Fruit fly (Drosophila melanogaster) whole organism, pupa: ENCODE measurements around the gene Ogdh.

Experiments used
- CG10348 ChIP-seq: fragments of 200-800 bp; sonication (Bioruptor generic); IDR thresholded peaks from 2 replicates; pipeline ENCODE4 v1.3.6; 2022; ENCODE audit warnings: missing biosample characterization, missing genetic modification characterization
- CG12605 ChIP-seq: fragments of 200-800 bp; sonication (Bioruptor generic); IDR thresholded peaks from 2 replicates; pipeline ENCODE4 v1.3.6; 2022; ENCODE audit warnings: missing biosample characterization, missing genetic modification characterization
- CG13204 ChIP-seq: fragments of 200-800 bp; sonication (Bioruptor generic); optimal IDR thresholded peaks from 2 replicates; lab custom pipeline; 2018; ENCODE audit warnings: missing biosample characterization, mild to moderate bottlenecking, missing genetic modification characterization, moderate library complexity
- CG14655 ChIP-seq: fragments of 200-800 bp; sonication (Bioruptor generic); optimal IDR thresholded peaks from 3 replicates; lab custom pipeline; 2017; ENCODE audit warnings: mild to moderate bottlenecking, missing biosample characterization, missing genetic modification reagents, missing genetic modification characterization
- CG15710 ChIP-seq: fragments of 200-800 bp; sonication (Bioruptor generic); optimal IDR thresholded peaks from 2 replicates; lab custom pipeline; 2018; ENCODE audit warnings: missing biosample characterization, mild to moderate bottlenecking, missing genetic modification characterization, moderate library complexity
- CG17806 ChIP-seq: fragments of 200-800 bp; sonication (Bioruptor generic); optimal IDR thresholded peaks from 2 replicates; lab custom pipeline; 2018; ENCODE audit warnings: missing biosample characterization, mild to moderate bottlenecking, missing genetic modification characterization, moderate library complexity
- CG32121 ChIP-seq: fragments of 200-800 bp; sonication (Bioruptor generic); IDR thresholded peaks from 2 replicates; pipeline ENCODE4 v1.3.6; 2022; ENCODE audit warnings: missing biosample characterization, missing genetic modification characterization
- CG34367 ChIP-seq: fragments of 200-800 bp; sonication (Bioruptor generic); optimal IDR thresholded peaks from 2 replicates; lab custom pipeline; 2018; ENCODE audit warnings: missing biosample characterization, mild to moderate bottlenecking, missing genetic modification characterization
- CG4496 ChIP-seq: fragments of 200-800 bp; sonication (Bioruptor generic); IDR thresholded peaks from 3 replicates; pipeline ENCODE4 v1.3.6; 2022; ENCODE audit warnings: missing biosample characterization, missing genetic modification characterization
- CG8159 ChIP-seq: fragments of 200-800 bp; sonication (Bioruptor generic); optimal IDR thresholded peaks from 3 replicates; lab custom pipeline; 2018; ENCODE audit warnings: missing biosample characterization, mild to moderate bottlenecking, missing genetic modification characterization, moderate library complexity
- CG8301 ChIP-seq: fragments of 200-800 bp; sonication (Bioruptor generic); optimal IDR thresholded peaks from 2 replicates; lab custom pipeline; 2018; ENCODE audit warnings: missing biosample characterization, mild to moderate bottlenecking, missing genetic modification characterization
- CG9948 ChIP-seq: fragments of 200-800 bp; sonication (Bioruptor generic); optimal IDR thresholded peaks from 2 replicates; lab custom pipeline; 2018; ENCODE audit warnings: missing biosample characterization, mild to moderate bottlenecking, missing genetic modification characterization, moderate library complexity
- D1 ChIP-seq: fragments of 200-800 bp; sonication (Bioruptor generic); optimal IDR thresholded peaks from 2 replicates; lab custom pipeline; 2018; ENCODE audit warnings: missing biosample characterization, mild to moderate bottlenecking, missing genetic modification characterization, moderate library complexity
- EcR ChIP-seq: fragments of 200-800 bp; sonication (Bioruptor generic); optimal IDR thresholded peaks from 3 replicates; lab custom pipeline; 2019; ENCODE audit warnings: missing biosample characterization, missing genetic modification characterization, mild to moderate bottlenecking, moderate library complexity, missing genetic modification reagents
- Ets98B ChIP-seq: fragments of 200-800 bp; sonication (Bioruptor generic); IDR thresholded peaks from 2 replicates; pipeline ENCODE4 v1.3.6; 2022; ENCODE audit warnings: missing biosample characterization, missing genetic modification characterization
- Pif1A ChIP-seq: fragments of 200-800 bp; sonication (Bioruptor generic); optimal IDR thresholded peaks from 3 replicates; lab custom pipeline; 2016; ENCODE audit warnings: missing biosample characterization, missing genetic modification characterization
- Pif1B ChIP-seq: fragments of 200-800 bp; sonication (Bioruptor generic); optimal IDR thresholded peaks from 3 replicates; lab custom pipeline; 2016; ENCODE audit warnings: missing biosample characterization, missing genetic modification characterization
- Snoo ChIP-seq: fragments of 200-800 bp; sonication (Bioruptor generic); optimal IDR thresholded peaks from 3 replicates; lab custom pipeline; 2017; ENCODE audit warnings: missing biosample characterization, mild to moderate bottlenecking, missing genetic modification characterization, inconsistent platforms
- fd96Ca ChIP-seq: fragments of 200-800 bp; sonication (Bioruptor generic); IDR thresholded peaks from 3 replicates; pipeline ENCODE4 v1.3.6; 2022; ENCODE audit warnings: missing biosample characterization, missing genetic modification characterization
- gl ChIP-seq: fragments of 200-800 bp; sonication (Bioruptor generic); optimal IDR thresholded peaks from 2 replicates; lab custom pipeline; 2018; ENCODE audit warnings: missing biosample characterization, mild to moderate bottlenecking, missing genetic modification characterization
- rn ChIP-seq: fragments of 200-800 bp; sonication (Bioruptor generic); IDR thresholded peaks from 2 replicates; pipeline ENCODE4 v1.3.6; 2022; ENCODE audit warnings: missing biosample characterization, missing genetic modification characterization

Ogdh gene

dm6 chr3L:16956003-16956767 is 1.6 kb downstream of the Ogdh start:
- TF ChIP-seq CG15710 (tag; lab: Kevin White, UChicago) = peak; percentile 45
- TF ChIP-seq CG9948 (tag; lab: Kevin White, UChicago) = peak; percentile 23
- no peak for TF ChIP-seq CG34367
- TF ChIP-seq CG32121 (GFP tag; lab: Robert Waterston, UW) = peak; percentile 10
- no peak for TF ChIP-seq Pif1A
- peak; percentile 13; the same call in 1 of the 2 replicates for TF ChIP-seq Ets98B (GFP tag; lab: Robert Waterston, UW)
- no peak for TF ChIP-seq Snoo (tag; lab: Kevin White, UChicago)
- no peak for TF ChIP-seq rn (GFP tag; lab: Robert Waterston, UW)
- no peak for TF ChIP-seq CG13204 (GFP tag; lab: Kevin White, UChicago)
- TF ChIP-seq CG17806 = peak; percentile 25
- TF ChIP-seq CG4496 = peak; percentile 75
- TF ChIP-seq CG14655 (GFP tag; lab: Kevin White, UChicago) = peak; percentile 45
- no peak for TF ChIP-seq CG12605
- TF ChIP-seq fd96Ca = 0 out of 3 replicates have a peak, but pooled peaks have one; percentile 26
- peak; percentile 36 for TF ChIP-seq CG8159 (tag; lab: Kevin White, UChicago)
- peak; percentile 44 for TF ChIP-seq EcR (GFP tag; lab: Kevin White, UChicago)
- TF ChIP-seq D1 (tag; lab: Kevin White, UChicago) = no peak
- TF ChIP-seq gl = no peak
- TF ChIP-seq CG8301 (tag; lab: Kevin White, UChicago) = peak; percentile 9
- no peak for TF ChIP-seq CG10348 (GFP tag; lab: Robert Waterston, UW)
- TF ChIP-seq Pif1B (GFP tag; lab: Kevin White, UChicago) = peak; percentile 14
- TF ChIP-seq, all 21 proteins: peak for 12

dm6 chr3L:16956768-16957533 is 2.3 kb downstream of the Ogdh start:
- TF ChIP-seq CG12605 (no peak; the same call in 1 of the 2 replicates), CG17806 (peak; percentile 20), Pif1A (peak; percentile 31), CG9948 (tag; lab: Kevin White, UChicago) (no peak), CG34367 (no peak), Pif1B (GFP tag; lab: Kevin White, UChicago) (no peak), CG4496 (0 out of 3 replicates have a peak, but pooled peaks have one; percentile 7), CG8301 (tag; lab: Kevin White, UChicago) (no peak), CG32121 (GFP tag; lab: Robert Waterston, UW) (peak; percentile 9; the same call in 1 of the 2 replicates)

- no peak for TF ChIP-seq CG14655 (GFP tag; lab: Kevin White, UChicago)
- TF ChIP-seq Ets98B (GFP tag; lab: Robert Waterston, UW) = peak; percentile 57; the same call in 1 of the 2 replicates
- TF ChIP-seq fd96Ca = peak; percentile 53; the same call in 2 of the 3 replicates
- TF ChIP-seq CG9948 (tag; lab: Kevin White, UChicago) = no peak
- no peak for TF ChIP-seq gl
- peak; percentile 49 for TF ChIP-seq CG32121 (GFP tag; lab: Robert Waterston, UW)
- peak; percentile 58 for TF ChIP-seq CG4496
- peak; percentile 1 for TF ChIP-seq Snoo (tag; lab: Kevin White, UChicago)
- no peak for TF ChIP-seq CG34367
Measured at dm6 chr3L:16957534-16958396, 3.1 kb downstream of the Ogdh start, which contains the start of gene Cpr73D. Cpr73D (minus strand) TSS chr3L:16957689.

dm6 chr3L:16958397-16959080 is 3.9 kb downstream of the Ogdh start:
- no peak for TF ChIP-seq gl
- peak; percentile 3 for TF ChIP-seq EcR (GFP tag; lab: Kevin White, UChicago)

dm6 chr3L:16969652-16970109 is 15.1 kb downstream of the Ogdh start, which contains the start of gene Exn:
Exn (plus strand) TSS chr3L:16970013.
- TF ChIP-seq CG13204 (GFP tag; lab: Kevin White, UChicago) (no peak), fd96Ca (0 out of 3 replicates have a peak, but pooled peaks have one; percentile 46), gl (peak; percentile 11), rn (GFP tag; lab: Robert Waterston, UW) (no peak), CG15710 (tag; lab: Kevin White, UChicago) (no peak), Ets98B (GFP tag; lab: Robert Waterston, UW) (peak; percentile 46), EcR (GFP tag; lab: Kevin White, UChicago) (peak; percentile 72), Pif1A (peak; percentile 45), CG14655 (GFP tag; lab: Kevin White, UChicago) (no peak), Pif1B (GFP tag; lab: Kevin White, UChicago) (peak; percentile 66), CG12605 (no peak; the same call in 1 of the 2 replicates), CG9948 (tag; lab: Kevin White, UChicago) (no peak), Snoo (tag; lab: Kevin White, UChicago) (peak; percentile 66), CG17806 (no peak), CG8301 (tag; lab: Kevin White, UChicago) (no peak), CG10348 (GFP tag; lab: Robert Waterston, UW) (no peak), CG8159 (tag; lab: Kevin White, UChicago) (no peak), CG32121 (GFP tag; lab: Robert Waterston, UW) (peak; percentile 41; the same call in 1 of the 2 replicates), D1 (tag; lab: Kevin White, UChicago) (no peak), CG34367 (no peak), CG4496 (peak; percentile 90)
- TF ChIP-seq, all 21 proteins: peak for 9
